In genomic region chrX:8493473-8493872, dm6 we compare ENCODE assay signal across 1 fruit fly cellular context.
A peak's percentile ranks its signal among the peaks of the same experiment; 100 is the strongest.
TF ChIP-seq lines count a peak whose summit lies in the region.

No protein-coding gene starts in this region.

TF ChIP-seq in whole organism, embryonic, 481 proteins besides CTCF, POLR2A, EP300 and RAD21 (continued from another document and continues in another):
- peak; percentile 39; the same call in 1 of the 2 replicates for TF ChIP-seq vvl (GFP tag; IDR thresholded peaks at IDR 0.05; lab: Robert Waterston, UW)
- no peak for TF ChIP-seq CG6854 (GFP tag; optimal IDR thresholded peaks at IDR 0.05; lab: Kevin White, UChicago)
- no peak for TF ChIP-seq Hmx (GFP tag; optimal IDR thresholded peaks at IDR 0.05; lab: Kevin White, UChicago)
- TF ChIP-seq CHES-1-like (GFP tag; optimal IDR thresholded peaks at IDR 0.05; lab: Kevin White, UChicago) = peak; percentile 20
- TF ChIP-seq salm (tag; optimal IDR thresholded peaks at IDR 0.05; lab: Kevin White, UChicago) = no peak
- no peak for TF ChIP-seq amos (GFP tag; IDR thresholded peaks at IDR 0.05; lab: Robert Waterston, UW; ENCODE audit: partially characterized antibody)
- TF ChIP-seq Ada2b (GFP tag; IDR thresholded peaks at IDR 0.05; lab: Robert Waterston, UW) = peak; percentile 63
- no peak for TF ChIP-seq CG31365 (tag; optimal IDR thresholded peaks at IDR 0.05; lab: Kevin White, UChicago)
- TF ChIP-seq eve (GFP tag; optimal IDR thresholded peaks at IDR 0.05; lab: Kevin White, UChicago) = no peak
- no peak for TF ChIP-seq CG32772 (GFP tag; IDR thresholded peaks at IDR 0.05; lab: Robert Waterston, UW)
- TF ChIP-seq CG2678 (tag; optimal IDR thresholded peaks at IDR 0.05; lab: Kevin White, UChicago) = peak; percentile 57
- peak; percentile 48 for TF ChIP-seq CG10366 (GFP tag; IDR thresholded peaks at IDR 0.05; lab: Robert Waterston, UW)
- no peak for TF ChIP-seq slou (GFP tag; optimal IDR thresholded peaks at IDR 0.05; lab: Kevin White, UChicago)
- TF ChIP-seq CG7372 (GFP tag; IDR thresholded peaks at IDR 0.05; lab: Robert Waterston, UW) = 0 out of 2 replicates have a peak, but pooled peaks have one; percentile 22
- no peak for TF ChIP-seq CG13296 (GFP tag; optimal IDR thresholded peaks at IDR 0.05; lab: Kevin White, UChicago)
- TF ChIP-seq odd (GFP tag; optimal IDR thresholded peaks at IDR 0.05; lab: Kevin White, UChicago) = no peak
- TF ChIP-seq Doc2 (GFP tag; IDR thresholded peaks at IDR 0.05; lab: Robert Waterston, UW) = peak; percentile 50; the same call in 1 of the 2 replicates
- TF ChIP-seq zf30C (GFP tag; optimal IDR thresholded peaks at IDR 0.05; lab: Kevin White, UChicago) = no peak
- TF ChIP-seq CG6813 (GFP tag; optimal IDR thresholded peaks at IDR 0.05; lab: Kevin White, UChicago) = no peak
- TF ChIP-seq CG16779 (GFP tag; IDR thresholded peaks at IDR 0.05; lab: Robert Waterston, UW) = no peak
- TF ChIP-seq cg (GFP tag; optimal IDR thresholded peaks at IDR 0.05; lab: Kevin White, UChicago) = no peak
- peak; percentile 41 for TF ChIP-seq her (GFP tag; optimal IDR thresholded peaks at IDR 0.05; lab: Kevin White, UChicago)
- TF ChIP-seq ac (GFP tag; optimal IDR thresholded peaks at IDR 0.05; lab: Kevin White, UChicago) = no peak
- no peak for TF ChIP-seq CG2199 (GFP tag; IDR thresholded peaks at IDR 0.05; lab: Robert Waterston, UW)
- TF ChIP-seq mirr (GFP tag; optimal IDR thresholded peaks at IDR 0.05; lab: Kevin White, UChicago) = peak; percentile 19
- TF ChIP-seq trem (tag; optimal IDR thresholded peaks at IDR 0.05; lab: Kevin White, UChicago) = no peak
- no peak for TF ChIP-seq Lhr (GFP tag; optimal IDR thresholded peaks at IDR 0.05; lab: Kevin White, UChicago)
- no peak for TF ChIP-seq CG31388 (GFP tag; optimal IDR thresholded peaks at IDR 0.05; lab: Kevin White, UChicago)
- TF ChIP-seq Tbp (GFP tag; optimal IDR thresholded peaks at IDR 0.05; lab: Kevin White, UChicago) = no peak
- TF ChIP-seq MBD-R2 (GFP tag; IDR thresholded peaks at IDR 0.05; lab: Robert Waterston, UW) = peak; percentile 14; the same call in 1 of the 2 replicates
- TF ChIP-seq CG14860 (GFP tag; IDR thresholded peaks at IDR 0.05; lab: Robert Waterston, UW; ENCODE audit: partially characterized antibody) = no peak
- peak; percentile 7 for TF ChIP-seq Myb (GFP tag; optimal IDR thresholded peaks at IDR 0.05; lab: Kevin White, UChicago)
- TF ChIP-seq CG4328 (GFP tag; optimal IDR thresholded peaks at IDR 0.05; lab: Kevin White, UChicago) = no peak
- TF ChIP-seq az2 (GFP tag; optimal IDR thresholded peaks at IDR 0.05; lab: Kevin White, UChicago) = no peak
- TF ChIP-seq Stat92E (GFP tag; optimal IDR thresholded peaks at IDR 0.05; lab: Kevin White, UChicago) = no peak
- TF ChIP-seq CG2202 (tag; optimal IDR thresholded peaks at IDR 0.05; lab: Kevin White, UChicago) = no peak
- peak; percentile 29; the same call in 1 of the 2 replicates for TF ChIP-seq CG17328 (GFP tag; IDR thresholded peaks at IDR 0.05; lab: Robert Waterston, UW)
- TF ChIP-seq CG17385 (GFP tag; optimal IDR thresholded peaks at IDR 0.05; lab: Kevin White, UChicago) = no peak
- TF ChIP-seq CG17186 (GFP tag; optimal IDR thresholded peaks at IDR 0.05; lab: Kevin White, UChicago) = no peak
- no peak for TF ChIP-seq CG33213 (GFP tag; optimal IDR thresholded peaks at IDR 0.05; lab: Kevin White, UChicago)
- TF ChIP-seq ERR (GFP tag; optimal IDR thresholded peaks at IDR 0.05; lab: Kevin White, UChicago) = no peak
- no peak for TF ChIP-seq CG17912 (GFP tag; optimal IDR thresholded peaks at IDR 0.05; lab: Kevin White, UChicago)
- no peak for TF ChIP-seq Dip3 (GFP tag; optimal IDR thresholded peaks at IDR 0.05; lab: Kevin White, UChicago)
- peak; percentile 11 for TF ChIP-seq CG7786 (GFP tag; optimal IDR thresholded peaks at IDR 0.05; lab: Kevin White, UChicago)
- no peak for TF ChIP-seq pan (optimal IDR thresholded peaks at IDR 0.05; lab: Kevin White, UChicago)
- TF ChIP-seq pan (GFP tag; optimal IDR thresholded peaks at IDR 0.05 in 1 of 2, IDR thresholded peaks at IDR 0.05 in 1 of 2) = peak in 1 of 2 experiments; percentile 41
- no peak for TF ChIP-seq pb (GFP tag; optimal IDR thresholded peaks at IDR 0.05; lab: Kevin White, UChicago)
- TF ChIP-seq schlank (tag; optimal IDR thresholded peaks at IDR 0.05; lab: Kevin White, UChicago) = peak; percentile 32
- TF ChIP-seq abd-A (tag; optimal IDR thresholded peaks at IDR 0.05; lab: Kevin White, UChicago) = no peak
- peak; percentile 50 for TF ChIP-seq org-1 (GFP tag; optimal IDR thresholded peaks at IDR 0.05; lab: Kevin White, UChicago)
- no peak for TF ChIP-seq usp (GFP tag; optimal IDR thresholded peaks at IDR 0.05; lab: Kevin White, UChicago)
- TF ChIP-seq sna (GFP tag; IDR thresholded peaks at IDR 0.05; lab: Robert Waterston, UW; ENCODE audit: partially characterized antibody) = no peak
- no peak for TF ChIP-seq insv (GFP tag; optimal IDR thresholded peaks at IDR 0.05; lab: Kevin White, UChicago)
- TF ChIP-seq kay (GFP tag; optimal IDR thresholded peaks at IDR 0.05; lab: Kevin White, UChicago) = no peak
- TF ChIP-seq Hr78 (GFP tag; optimal IDR thresholded peaks at IDR 0.05; lab: Kevin White, UChicago) = no peak
- no peak for TF ChIP-seq CG9215 (GFP tag; IDR thresholded peaks at IDR 0.05; lab: Robert Waterston, UW)
- TF ChIP-seq CG10267 (tag; optimal IDR thresholded peaks at IDR 0.05; lab: Kevin White, UChicago) = no peak
- TF ChIP-seq jigr1 (GFP tag; IDR thresholded peaks at IDR 0.05; lab: Robert Waterston, UW) = no peak
- peak; percentile 65; the same call in 1 of the 3 replicates for TF ChIP-seq CG34422 (GFP tag; IDR thresholded peaks at IDR 0.05; lab: Robert Waterston, UW)
- TF ChIP-seq CG13624 (GFP tag; optimal IDR thresholded peaks at IDR 0.05; lab: Kevin White, UChicago) = peak; percentile 70
- no peak for TF ChIP-seq Dad (GFP tag; optimal IDR thresholded peaks at IDR 0.05; lab: Kevin White, UChicago)
- TF ChIP-seq yki (optimal IDR thresholded peaks at IDR 0.05; lab: Kevin White, UChicago) = no peak
- TF ChIP-seq CG8388 (GFP tag; optimal IDR thresholded peaks at IDR 0.05; lab: Kevin White, UChicago) = no peak
- TF ChIP-seq Neu2 (GFP tag; optimal IDR thresholded peaks at IDR 0.05; lab: Kevin White, UChicago; ENCODE audit: borderline replicate concordance) = no peak
- TF ChIP-seq kni (GFP tag; optimal IDR thresholded peaks at IDR 0.05; lab: Kevin White, UChicago) = no peak
- TF ChIP-seq Sox102F (GFP tag; optimal IDR thresholded peaks at IDR 0.05; lab: Kevin White, UChicago) = peak; percentile 24
- TF ChIP-seq Pdp1 (GFP tag; optimal IDR thresholded peaks at IDR 0.05; lab: Kevin White, UChicago) = peak in 1 of 2 experiments; percentile 32
- no peak for TF ChIP-seq pum (GFP tag; optimal IDR thresholded peaks at IDR 0.05; lab: Kevin White, UChicago)
- no peak for TF ChIP-seq MTF-1 (GFP tag; optimal IDR thresholded peaks at IDR 0.05; lab: Kevin White, UChicago; ENCODE audit: borderline replicate concordance)
- TF ChIP-seq lbe (GFP tag; optimal IDR thresholded peaks at IDR 0.05; lab: Kevin White, UChicago) = no peak
- TF ChIP-seq pfk (GFP tag; optimal IDR thresholded peaks at IDR 0.05; lab: Kevin White, UChicago) = no peak
- no peak for TF ChIP-seq btn (GFP tag; optimal IDR thresholded peaks at IDR 0.05; lab: Kevin White, UChicago)
- TF ChIP-seq gsb (GFP tag; IDR thresholded peaks at IDR 0.05; lab: Robert Waterston, UW) = peak; percentile 37; the same call in 1 of the 2 replicates
- no peak for TF ChIP-seq stwl (tag; optimal IDR thresholded peaks at IDR 0.05; lab: Kevin White, UChicago)
- no peak for TF ChIP-seq CG1024 (GFP tag; IDR thresholded peaks at IDR 0.05; lab: Robert Waterston, UW)
- peak; percentile 75 for TF ChIP-seq Atf6 (GFP tag; IDR thresholded peaks at IDR 0.05; lab: Robert Waterston, UW)
- TF ChIP-seq B-H1 (GFP tag; IDR thresholded peaks at IDR 0.05; lab: Robert Waterston, UW) = peak; percentile 46; the same call in 1 of the 3 replicates
- TF ChIP-seq Fer1 (GFP tag; optimal IDR thresholded peaks at IDR 0.05; lab: Kevin White, UChicago) = peak; percentile 36
- no peak for TF ChIP-seq Usf (GFP tag; optimal IDR thresholded peaks at IDR 0.05; lab: Kevin White, UChicago)
- TF ChIP-seq bigmax (GFP tag; optimal IDR thresholded peaks at IDR 0.05; lab: Kevin White, UChicago) = no peak
- peak; percentile 59 for TF ChIP-seq CG18599 (GFP tag; optimal IDR thresholded peaks at IDR 0.05; lab: Kevin White, UChicago)
- TF ChIP-seq CG10565 (GFP tag; optimal IDR thresholded peaks at IDR 0.05; lab: Kevin White, UChicago) = no peak
- TF ChIP-seq bowl (GFP tag; IDR thresholded peaks at IDR 0.05; lab: Robert Waterston, UW) = no peak
- TF ChIP-seq CG4820 (GFP tag; optimal IDR thresholded peaks at IDR 0.05; lab: Kevin White, UChicago) = no peak
- TF ChIP-seq D (optimal IDR thresholded peaks at IDR 0.05; lab: Kevin White, UChicago) = no peak
- TF ChIP-seq D (GFP tag; optimal IDR thresholded peaks at IDR 0.05; lab: Kevin White, UChicago) = no peak
- TF ChIP-seq HLHmδ (GFP tag; optimal IDR thresholded peaks at IDR 0.05; lab: Kevin White, UChicago) = no peak
- TF ChIP-seq CG11695 (GFP tag; IDR thresholded peaks at IDR 0.05; lab: Robert Waterston, UW) = peak; percentile 64; the same call in 2 of the 3 replicates
- TF ChIP-seq tgo (GFP tag; IDR thresholded peaks at IDR 0.05; lab: Robert Waterston, UW) = peak; percentile 48; the same call in 2 of the 3 replicates
- TF ChIP-seq CG8944 (GFP tag; optimal IDR thresholded peaks at IDR 0.05; lab: Kevin White, UChicago) = no peak
- 0 out of 2 replicates have a peak, but pooled peaks have one; percentile 32 for TF ChIP-seq CG4730 (GFP tag; IDR thresholded peaks at IDR 0.05; lab: Robert Waterston, UW)
- peak; percentile 68 for TF ChIP-seq CG2120 (GFP tag; optimal IDR thresholded peaks at IDR 0.05; lab: Kevin White, UChicago)
- TF ChIP-seq tio (GFP tag; optimal IDR thresholded peaks at IDR 0.05; lab: Kevin White, UChicago) = peak; percentile 10
- TF ChIP-seq shn (GFP tag; optimal IDR thresholded peaks at IDR 0.05; lab: Kevin White, UChicago) = no peak
- TF ChIP-seq fd3F (GFP tag; optimal IDR thresholded peaks at IDR 0.05; lab: Kevin White, UChicago) = peak; percentile 31
- TF ChIP-seq TFAM (GFP tag; optimal IDR thresholded peaks at IDR 0.05; lab: Kevin White, UChicago) = no peak
- TF ChIP-seq CG13894 (tag; optimal IDR thresholded peaks at IDR 0.05; lab: Kevin White, UChicago) = peak; percentile 16
- TF ChIP-seq dimm (GFP tag; IDR thresholded peaks at IDR 0.05; lab: Robert Waterston, UW) = no peak
- TF ChIP-seq CG1832 (GFP tag; optimal IDR thresholded peaks at IDR 0.05; lab: Kevin White, UChicago) = no peak
- TF ChIP-seq CG15696 (tag; optimal IDR thresholded peaks at IDR 0.05; lab: Kevin White, UChicago) = no peak
- no peak for TF ChIP-seq CG15601 (tag; optimal IDR thresholded peaks at IDR 0.05; lab: Kevin White, UChicago)
- 0 out of 2 replicates have a peak, but pooled peaks have one; percentile 25 for TF ChIP-seq Nf-YA (GFP tag; IDR thresholded peaks at IDR 0.05; lab: Robert Waterston, UW)
- no peak for TF ChIP-seq trh (GFP tag; optimal IDR thresholded peaks at IDR 0.05; lab: Kevin White, UChicago)
- peak; percentile 56 for TF ChIP-seq CG3281 (GFP tag; optimal IDR thresholded peaks at IDR 0.05; lab: Kevin White, UChicago)
- no peak for TF ChIP-seq tap (tag; optimal IDR thresholded peaks at IDR 0.05; lab: Kevin White, UChicago)
- peak; percentile 13 for TF ChIP-seq CG11504 (tag; optimal IDR thresholded peaks at IDR 0.05; lab: Kevin White, UChicago)
- no peak for TF ChIP-seq h (optimal IDR thresholded peaks at IDR 0.05; lab: Kevin White, UChicago)
- TF ChIP-seq CG17568 (GFP tag; optimal IDR thresholded peaks at IDR 0.05; lab: Kevin White, UChicago) = peak; percentile 29
- no peak for TF ChIP-seq CG34376 (GFP tag; optimal IDR thresholded peaks at IDR 0.05; lab: Kevin White, UChicago)
- TF ChIP-seq CG11398 (GFP tag; optimal IDR thresholded peaks at IDR 0.05; lab: Kevin White, UChicago) = no peak
- no peak for TF ChIP-seq CG8359 (GFP tag; optimal IDR thresholded peaks at IDR 0.05; lab: Kevin White, UChicago; ENCODE audit: borderline replicate concordance)
- TF ChIP-seq sisA (GFP tag; IDR thresholded peaks at IDR 0.05; lab: Robert Waterston, UW) = no peak
- peak; percentile 73 for TF ChIP-seq lmd (GFP tag; IDR thresholded peaks at IDR 0.05; lab: Robert Waterston, UW)
- peak; percentile 55; the same call in 1 of the 2 replicates for TF ChIP-seq E2f1 (GFP tag; IDR thresholded peaks at IDR 0.05; lab: Robert Waterston, UW)
- TF ChIP-seq CG7987 (GFP tag; optimal IDR thresholded peaks at IDR 0.05; lab: Kevin White, UChicago) = no peak
- peak; percentile 22 for TF ChIP-seq CG10209 (GFP tag; optimal IDR thresholded peaks at IDR 0.05; lab: Kevin White, UChicago)
- no peak for TF ChIP-seq ash1 (GFP tag; optimal IDR thresholded peaks at IDR 0.05; lab: Kevin White, UChicago)
- TF ChIP-seq CG3838 (GFP tag; optimal IDR thresholded peaks at IDR 0.05; lab: Kevin White, UChicago) = no peak
- peak; percentile 75 for TF ChIP-seq bab2 (GFP tag; optimal IDR thresholded peaks at IDR 0.05; lab: Kevin White, UChicago)
- no peak for TF ChIP-seq CG15073 (GFP tag; optimal IDR thresholded peaks at IDR 0.05; lab: Kevin White, UChicago)
- no peak for TF ChIP-seq CG13123 (GFP tag; optimal IDR thresholded peaks at IDR 0.05; lab: Kevin White, UChicago)
- no peak for TF ChIP-seq Antp (GFP tag; optimal IDR thresholded peaks at IDR 0.05; lab: Kevin White, UChicago)
- TF ChIP-seq Dip2 (GFP tag; IDR thresholded peaks at IDR 0.05; lab: Robert Waterston, UW) = no peak
- TF ChIP-seq CG9876 (GFP tag; optimal IDR thresholded peaks at IDR 0.05; lab: Kevin White, UChicago) = no peak
- TF ChIP-seq CG8478 (optimal IDR thresholded peaks at IDR 0.05; lab: Kevin White, UChicago) = no peak
- TF ChIP-seq CG10147 (GFP tag; optimal IDR thresholded peaks at IDR 0.05; lab: Kevin White, UChicago) = no peak
- no peak for TF ChIP-seq CG30020 (tag; optimal IDR thresholded peaks at IDR 0.05; lab: Kevin White, UChicago)
- TF ChIP-seq cwo (GFP tag; optimal IDR thresholded peaks at IDR 0.05; lab: Kevin White, UChicago) = peak; percentile 36
- TF ChIP-seq br (optimal IDR thresholded peaks at IDR 0.05; lab: Kevin White, UChicago) = no peak
- peak; percentile 56 for TF ChIP-seq CG15269 (tag; optimal IDR thresholded peaks at IDR 0.05; lab: Kevin White, UChicago)
- 0 out of 2 replicates have a peak, but pooled peaks have one; percentile 32 for TF ChIP-seq wdn (GFP tag; IDR thresholded peaks at IDR 0.05; lab: Robert Waterston, UW)
- no peak for TF ChIP-seq CG2875 (GFP tag; optimal IDR thresholded peaks at IDR 0.05; lab: Kevin White, UChicago)
- 0 out of 2 replicates have a peak, but pooled peaks have one; percentile 28 for TF ChIP-seq Awh (GFP tag; IDR thresholded peaks at IDR 0.05; lab: Robert Waterston, UW)
- no peak for TF ChIP-seq Sox100B (GFP tag; optimal IDR thresholded peaks at IDR 0.05; lab: Kevin White, UChicago)
